Worm (Caenorhabditis elegans): Measurements from ENCODE around the gene tbc-12.
A peak's percentile ranks its signal among the peaks of the same experiment; 100 is the strongest.

tbc-12 gene

DNA sequence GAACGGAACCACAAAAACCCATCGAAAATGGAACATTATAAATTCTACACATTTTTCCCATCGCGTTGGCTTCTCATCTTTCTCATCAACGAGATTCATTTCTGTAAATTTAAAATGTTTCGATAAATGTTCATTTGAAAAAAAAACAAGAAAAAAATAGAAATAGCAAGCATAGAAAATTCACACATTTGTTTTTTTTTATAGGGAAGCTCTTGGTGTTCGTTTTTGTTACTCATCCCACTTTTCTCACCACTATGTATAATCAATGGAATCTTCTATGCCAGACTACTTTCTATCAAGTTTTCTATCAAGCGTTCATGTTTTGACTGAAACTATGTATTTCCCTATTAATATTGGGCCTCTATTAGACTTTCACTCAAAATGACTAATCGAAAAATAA is 31.8 kb upstream of the tbc-12 start, which contains the start of gene dhcr-24:
dhcr-24 (minus strand) TSS at position 101 of the 400 bp plus-strand sequence.
- TF ChIP-seq pqm-1 (tag; optimal IDR thresholded peaks at IDR 0.05) (no peak), nhr-25 (tag; optimal IDR thresholded peaks at IDR 0.05; ENCODE audit: borderline replicate concordance, insufficient read depth) (no peak), madf-5 (GFP tag; IDR thresholded peaks at IDR 0.05) (no peak), zip-2 (tag; optimal IDR thresholded peaks at IDR 0.05) (no peak), set-16 (GFP tag; IDR thresholded peaks at IDR 0.05) (no peak), fos-1 (tag; optimal IDR thresholded peaks at IDR 0.05) (no peak)

DNA sequence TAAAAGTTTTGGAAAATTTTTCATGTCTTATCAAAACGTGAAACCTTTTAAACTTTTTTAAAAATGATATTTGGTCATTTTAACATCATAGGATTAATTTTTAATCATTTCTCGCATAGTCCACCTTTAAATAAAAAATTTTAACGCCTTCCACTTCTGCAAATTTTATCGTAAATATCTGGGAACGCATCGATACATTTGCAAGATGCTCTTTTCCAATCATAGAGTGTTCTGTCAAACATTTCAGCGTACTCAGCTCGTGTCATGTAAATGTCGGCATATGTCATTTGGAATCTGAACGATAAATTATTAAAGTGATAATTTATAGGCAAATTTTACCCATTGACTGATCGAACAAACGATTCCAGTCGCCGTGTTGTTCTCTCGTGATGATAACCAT is 27.7 kb upstream of the tbc-12 start, which contains the start of gene F52H2.5:
F52H2.5 (minus strand) TSS at position 101 of the 400 bp plus-strand sequence.
- TF ChIP-seq F37D6.2 (tag; optimal IDR thresholded peaks at IDR 0.05) = no peak
- TF ChIP-seq ceh-62 (tag; optimal IDR thresholded peaks at IDR 0.05) = no peak
- TF ChIP-seq R02D3.7 (tag; optimal IDR thresholded peaks at IDR 0.05) = no peak
- no peak for TF ChIP-seq daf-12 (tag; optimal IDR thresholded peaks at IDR 0.05)
- TF ChIP-seq lin-13 (GFP tag; optimal IDR thresholded peaks at IDR 0.05) = no peak
- TF ChIP-seq fos-1 (tag; optimal IDR thresholded peaks at IDR 0.05) = no peak
- no peak for TF ChIP-seq saeg-2 (GFP tag; IDR thresholded peaks at IDR 0.05)
- no peak for TF ChIP-seq zfp-2 (tag; optimal IDR thresholded peaks at IDR 0.05)
- no peak for TF ChIP-seq attf-4 (tag; optimal IDR thresholded peaks at IDR 0.05)
- no peak for TF ChIP-seq ceh-32 (tag; optimal IDR thresholded peaks at IDR 0.05; ENCODE audit: poor library complexity)
- TF ChIP-seq mes-2 (tag; optimal IDR thresholded peaks at IDR 0.05; ENCODE audit: poor library complexity, severe bottlenecking) = no peak
- TF ChIP-seq Y75B8A.6 (GFP tag; IDR thresholded peaks at IDR 0.05) = no peak
- TF ChIP-seq jun-1 (tag; optimal IDR thresholded peaks at IDR 0.05) = no peak
- TF ChIP-seq nhr-42 (GFP tag; IDR thresholded peaks at IDR 0.05) = no peak
- no peak for TF ChIP-seq snpc-4 (tag; optimal IDR thresholded peaks at IDR 0.05)
- TF ChIP-seq lsy-2 (tag; optimal IDR thresholded peaks at IDR 0.05) = no peak
- TF ChIP-seq gei-8 (GFP tag; optimal IDR thresholded peaks at IDR 0.05) = no peak
- TF ChIP-seq T26A8.4 (GFP tag; IDR thresholded peaks at IDR 0.05) = no peak
- no peak for TF ChIP-seq nhr-76 (tag; optimal IDR thresholded peaks at IDR 0.05)
- TF ChIP-seq unc-39 (tag; optimal IDR thresholded peaks at IDR 0.05) = no peak

DNA sequence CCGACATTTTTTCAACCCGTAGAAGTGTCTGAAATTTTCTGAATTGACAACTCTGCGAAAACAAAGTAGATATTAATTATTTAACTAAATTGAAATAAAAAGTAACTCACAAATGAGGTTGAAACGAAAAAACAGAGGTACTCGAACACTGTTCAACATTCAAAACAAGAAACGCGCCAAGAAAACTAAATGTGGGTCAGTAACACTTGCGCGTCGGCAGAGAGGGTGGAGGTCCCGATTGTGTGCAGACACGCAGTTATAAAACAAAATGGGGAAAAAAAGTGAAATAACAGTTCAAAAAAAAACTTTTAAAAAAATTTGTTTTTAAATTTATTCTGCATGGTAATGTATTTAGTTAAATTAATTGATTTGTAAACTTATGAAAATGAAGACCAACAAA is 27.1 kb upstream of the tbc-12 start:
- TF ChIP-seq ceh-20 (GFP tag; IDR thresholded peaks at IDR 0.05) (no peak), nhr-102 (tag; optimal IDR thresholded peaks at IDR 0.05) (peak; percentile 1), dve-1 (tag; optimal IDR thresholded peaks at IDR 0.05; ENCODE audit: insufficient read depth) (peak; percentile 36), snpc-1.2 (GFP tag; IDR thresholded peaks at IDR 0.05) (no peak), nhr-48 (tag; optimal IDR thresholded peaks at IDR 0.05) (no peak), F37D6.2 (tag; optimal IDR thresholded peaks at IDR 0.05) (no peak), ZK546.5 (tag; optimal IDR thresholded peaks at IDR 0.05) (no peak), dmd-9 (GFP tag; IDR thresholded peaks at IDR 0.05) (no peak), hif-1 (tag; optimal IDR thresholded peaks at IDR 0.05) (no peak), daf-16 (GFP tag; optimal IDR thresholded peaks at IDR 0.05) (no peak), daf-16 (tag; optimal IDR thresholded peaks at IDR 0.05) (peak; percentile 20), gei-8 (GFP tag; optimal IDR thresholded peaks at IDR 0.05) (no peak), mes-2 (tag; optimal IDR thresholded peaks at IDR 0.05; ENCODE audit: poor library complexity, severe bottlenecking) (peak; percentile 76), zag-1 (tag; optimal IDR thresholded peaks at IDR 0.05) (no peak), rbr-2 (tag; optimal IDR thresholded peaks at IDR 0.05) (peak; percentile 59), zfp-2 (tag; optimal IDR thresholded peaks at IDR 0.05) (no peak), saeg-2 (GFP tag; IDR thresholded peaks at IDR 0.05) (no peak), unc-62 (GFP tag; optimal IDR thresholded peaks at IDR 0.05 in 1 of 2) (peak in 1 of 2 experiments; percentile 33), unc-62 (tag; optimal IDR thresholded peaks at IDR 0.05) (no peak), spr-1 (tag; optimal IDR thresholded peaks at IDR 0.05) (no peak), fkh-10 (GFP tag; optimal IDR thresholded peaks at IDR 0.05) (no peak), lin-15B (tag; optimal IDR thresholded peaks at IDR 0.05) (no peak), nhr-77 (tag; optimal IDR thresholded peaks at IDR 0.05) (peak; percentile 41), nhr-76 (tag; optimal IDR thresholded peaks at IDR 0.05) (no peak), aha-1 (tag) (peak; percentile 33), egl-43 (GFP tag; IDR thresholded peaks at IDR 0.05) (no peak), nhr-237 (tag; optimal IDR thresholded peaks at IDR 0.05) (no peak), attf-4 (tag; optimal IDR thresholded peaks at IDR 0.05) (no peak), R02D3.7 (tag; optimal IDR thresholded peaks at IDR 0.05) (no peak), Y5F2A.4 (GFP tag; optimal IDR thresholded peaks at IDR 0.05) (no peak), ctbp-1 (GFP tag; IDR thresholded peaks at IDR 0.05) (no peak), dpl-1 (GFP tag; optimal IDR thresholded peaks at IDR 0.05) (peak; percentile 57), fos-1 (tag; optimal IDR thresholded peaks at IDR 0.05) (no peak)
